Fruit fly (Drosophila melanogaster) whole organism, embryonic: ENCODE measurements around the gene His3.3A.

Source experiments
- B-H2 ChIP-seq: fragments of 200-800 bp; sonication (Bioruptor generic); optimal IDR thresholded peaks from 2 replicates; lab custom pipeline; 2018; ENCODE audit warnings: missing biosample characterization, mild to moderate bottlenecking, missing genetic modification characterization
- CG10979 ChIP-seq: fragments of 200-800 bp; sonication (Bioruptor generic); optimal IDR thresholded peaks from 2 replicates; lab custom pipeline; 2018; ENCODE audit warnings: missing biosample characterization, mild to moderate bottlenecking, missing genetic modification characterization, moderate library complexity
- CG11560 ChIP-seq: fragments of 200-800 bp; sonication (Bioruptor generic); IDR thresholded peaks from 3 replicates; pipeline ENCODE4 v1.3.6; 2022; ENCODE audit warnings: missing biosample characterization, missing genetic modification characterization
- CG11723 ChIP-seq: fragments of 200-800 bp; sonication (Bioruptor generic); optimal IDR thresholded peaks from 2 replicates; lab custom pipeline; 2017; ENCODE audit warnings: missing biosample characterization, mild to moderate bottlenecking, missing genetic modification characterization
- CG12744 ChIP-seq: fragments of 200-800 bp; sonication (Bioruptor generic); optimal IDR thresholded peaks from 2 replicates; lab custom pipeline; 2016; ENCODE audit warnings: missing biosample characterization, missing genetic modification characterization
- CG12769 ChIP-seq: fragments of 200-800 bp; sonication (Bioruptor generic); optimal IDR thresholded peaks from 2 replicates; lab custom pipeline; 2019; ENCODE audit warnings: missing biosample characterization, mild to moderate bottlenecking, missing genetic modification characterization, moderate library complexity
- CG13624 ChIP-seq: fragments of 200-800 bp; sonication (Bioruptor generic); optimal IDR thresholded peaks from 2 replicates; lab custom pipeline; 2016; ENCODE audit warnings: missing biosample characterization, missing genetic modification characterization
- CG14441 ChIP-seq: fragments of 200-800 bp; sonication (Bioruptor generic); IDR thresholded peaks from 2 replicates; pipeline ENCODE4 v1.3.6; 2022; ENCODE audit warnings: missing biosample characterization, missing genetic modification characterization
- CG16813 ChIP-seq: fragments of 200-800 bp; sonication (Bioruptor generic); IDR thresholded peaks from 3 replicates; pipeline ENCODE4 v1.3.6; 2022; ENCODE audit warnings: missing biosample characterization, missing genetic modification characterization; ENCODE audit not compliant: partially characterized antibody
- CG17568 ChIP-seq: fragments of 200-800 bp; sonication (Bioruptor generic); optimal IDR thresholded peaks from 2 replicates; lab custom pipeline; 2018; ENCODE audit warnings: missing biosample characterization, mild to moderate bottlenecking, missing genetic modification characterization, moderate library complexity
- CG17912 ChIP-seq: fragments of 200-800 bp; sonication (Bioruptor generic); optimal IDR thresholded peaks from 2 replicates; lab custom pipeline; 2018; ENCODE audit warnings: missing biosample characterization, mild to moderate bottlenecking, missing genetic modification characterization
- CG2202 ChIP-seq: fragments of 200-800 bp; sonication (Bioruptor generic); optimal IDR thresholded peaks from 2 replicates; lab custom pipeline; 2018; ENCODE audit warnings: missing biosample characterization, mild to moderate bottlenecking, missing genetic modification characterization
- CG2712 ChIP-seq: fragments of 200-800 bp; optimal IDR thresholded peaks from 3 replicates; lab custom pipeline; 2019; ENCODE audit warnings: missing biosample characterization, mild to moderate bottlenecking, missing genetic modification characterization, moderate library complexity
- CG2875 ChIP-seq: fragments of 200-800 bp; sonication (Bioruptor generic); optimal IDR thresholded peaks from 2 replicates; lab custom pipeline; 2017; ENCODE audit warnings: missing biosample characterization, mild to moderate bottlenecking, missing genetic modification characterization, missing genetic modification reagents
- CG30403 ChIP-seq: fragments of 200-800 bp; sonication (Bioruptor generic); optimal IDR thresholded peaks from 3 replicates; lab custom pipeline; 2016; ENCODE audit warnings: missing biosample characterization, missing genetic modification characterization
- CG4404 ChIP-seq: fragments of 200-800 bp; sonication (Bioruptor generic); IDR thresholded peaks from 2 replicates; pipeline ENCODE4 v1.3.6; 2022; ENCODE audit warnings: missing biosample characterization, missing genetic modification characterization
- CG8359 ChIP-seq: fragments of 200-800 bp; sonication (Bioruptor generic); optimal IDR thresholded peaks from 2 replicates; lab custom pipeline; 2017; ENCODE audit warnings: missing biosample characterization, mild to moderate bottlenecking, missing genetic modification characterization, borderline replicate concordance
- CG8924 ChIP-seq: fragments of 200-800 bp; optimal IDR thresholded peaks from 3 replicates; lab custom pipeline; 2019; ENCODE audit warnings: missing biosample characterization, mild to moderate bottlenecking, missing genetic modification characterization, moderate library complexity
- CG8944 ChIP-seq: fragments of 200-800 bp; sonication (Bioruptor generic); optimal IDR thresholded peaks from 3 replicates; lab custom pipeline; 2016; ENCODE audit warnings: missing biosample characterization, missing genetic modification characterization
- CG9609 ChIP-seq: fragments of 200-800 bp; sonication (Bioruptor generic); optimal IDR thresholded peaks from 3 replicates; lab custom pipeline; 2016; ENCODE audit warnings: missing biosample characterization, missing genetic modification characterization
- CG9797 ChIP-seq: fragments of 200-800 bp; sonication (Bioruptor generic); optimal IDR thresholded peaks from 3 replicates; lab custom pipeline; 2018; ENCODE audit warnings: missing biosample characterization, mild to moderate bottlenecking, missing genetic modification characterization
- Camta ChIP-seq: fragments of 200-800 bp; sonication (Bioruptor generic); optimal IDR thresholded peaks from 2 replicates; lab custom pipeline; 2016; ENCODE audit warnings: missing biosample characterization, missing genetic modification characterization
- Chrac-16 ChIP-seq: fragments of 200-800 bp; sonication (Bioruptor generic); optimal IDR thresholded peaks from 3 replicates; lab custom pipeline; 2016; ENCODE audit warnings: missing biosample characterization, missing genetic modification characterization
- Dfd ChIP-seq, 2 experiments: fragments of >200 bp; optimal IDR thresholded peaks; 2 replicates each; lab custom pipeline; 2017; ENCODE audit warnings: missing biosample characterization in 2 of 2, missing genetic modification characterization in 2 of 2
- ERR ChIP-seq: fragments of 200-800 bp; sonication (Bioruptor generic); optimal IDR thresholded peaks from 2 replicates; lab custom pipeline; 2016; ENCODE audit warnings: missing biosample characterization, missing genetic modification characterization
- Eip74EF ChIP-seq, 2 experiments: fragments of 200-800 bp in 1 of 2; fragments of >200 bp in 1 of 2; sonication (Bioruptor generic) in 1 of 2; optimal IDR thresholded peaks; 2 replicates each; lab custom pipeline; 2017 to 2019; ENCODE audit warnings: missing biosample characterization in 2 of 2, missing genetic modification characterization in 2 of 2, mild to moderate bottlenecking in 1 of 2, moderate library complexity in 1 of 2
- Fer2 ChIP-seq: fragments of 200-800 bp; sonication (Bioruptor generic); optimal IDR thresholded peaks from 2 replicates; lab custom pipeline; 2018; ENCODE audit warnings: missing biosample characterization, mild to moderate bottlenecking, missing genetic modification characterization, moderate library complexity
- HLH4C ChIP-seq: fragments of 200-800 bp; sonication (Bioruptor generic); IDR thresholded peaks from 3 replicates; pipeline ENCODE4 v1.3.6; 2022; ENCODE audit warnings: missing biosample characterization, missing genetic modification characterization; ENCODE audit not compliant: partially characterized antibody
- HmgD ChIP-seq: fragments of 200-800 bp; sonication (Bioruptor generic); optimal IDR thresholded peaks from 3 replicates; lab custom pipeline; 2016; ENCODE audit warnings: missing biosample characterization, missing genetic modification characterization
- Lpt ChIP-seq: fragments of >200 bp; optimal IDR thresholded peaks from 2 replicates; lab custom pipeline; 2018; ENCODE audit warnings: missing biosample characterization, missing genetic modification characterization
- Pdp1 ChIP-seq, 2 experiments: fragments of 200-800 bp; sonication (Bioruptor generic); optimal IDR thresholded peaks; 3 replicates each; lab custom pipeline; 2016; ENCODE audit warnings: missing biosample characterization in 2 of 2, missing genetic modification characterization in 2 of 2, mild to moderate bottlenecking in 1 of 2, moderate library complexity in 1 of 2
- Poxn ChIP-seq: fragments of 200-800 bp; sonication (Bioruptor generic); IDR thresholded peaks from 2 replicates; pipeline ENCODE4 v1.3.6; 2022; ENCODE audit warnings: missing biosample characterization, missing genetic modification characterization
- Ravus ChIP-seq: fragments of 200-800 bp; sonication (Bioruptor generic); IDR thresholded peaks from 2 replicates; pipeline ENCODE4 v1.3.6; 2022; ENCODE audit warnings: missing biosample characterization, missing genetic modification characterization
- Six4 ChIP-seq: fragments of 200-800 bp; sonication (Bioruptor generic); optimal IDR thresholded peaks from 2 replicates; lab custom pipeline; 2016; ENCODE audit warnings: missing biosample characterization, missing genetic modification characterization
- cad ChIP-seq: fragments of >200 bp; optimal IDR thresholded peaks from 2 replicates; lab custom pipeline; 2017; ENCODE audit warnings: missing biosample characterization, missing genetic modification characterization
- cas ChIP-seq: fragments of 200-800 bp; sonication (Bioruptor generic); IDR thresholded peaks from 2 replicates; pipeline ENCODE4 v1.3.6; 2022; ENCODE audit warnings: missing biosample characterization, missing genetic modification characterization
- corto ChIP-seq: fragments of 200-800 bp; sonication (Bioruptor generic); optimal IDR thresholded peaks from 2 replicates; lab custom pipeline; 2016; ENCODE audit warnings: missing biosample characterization, mild to moderate bottlenecking, missing genetic modification characterization, moderate library complexity
- dmrt11E ChIP-seq: fragments of 200-800 bp; sonication (Bioruptor generic); optimal IDR thresholded peaks from 3 replicates; lab custom pipeline; 2018; ENCODE audit warnings: missing biosample characterization, mild to moderate bottlenecking, missing genetic modification characterization, moderate library complexity
- dysf ChIP-seq: fragments of 200-800 bp; sonication (Bioruptor generic); IDR thresholded peaks from 3 replicates; pipeline ENCODE4 v1.3.6; 2022; ENCODE audit warnings: missing biosample characterization, missing genetic modification characterization
- fru ChIP-seq: fragments of >200 bp; optimal IDR thresholded peaks from 2 replicates; lab custom pipeline; 2017
- gce ChIP-seq: fragments of 200-800 bp; sonication (Bioruptor generic); IDR thresholded peaks from 3 replicates; pipeline ENCODE4 v1.3.6; 2022; ENCODE audit warnings: missing biosample characterization, missing genetic modification characterization
- gsb-n ChIP-seq: fragments of 200-800 bp; sonication (Bioruptor generic); optimal IDR thresholded peaks from 3 replicates; lab custom pipeline; 2018; ENCODE audit warnings: missing biosample characterization, mild to moderate bottlenecking, missing genetic modification characterization
- h ChIP-seq: fragments of >200 bp; optimal IDR thresholded peaks from 2 replicates; lab custom pipeline; 2017
- peb ChIP-seq: fragments of 200-800 bp; sonication (Bioruptor generic); IDR thresholded peaks from 2 replicates; pipeline ENCODE4 v1.3.6; 2022; ENCODE audit warnings: missing biosample characterization, missing genetic modification characterization
- pros ChIP-seq: fragments of 200-800 bp; sonication (Bioruptor generic); optimal IDR thresholded peaks from 3 replicates; lab custom pipeline; 2019; ENCODE audit warnings: missing biosample characterization, mild to moderate bottlenecking, missing genetic modification characterization, moderate library complexity
- ro ChIP-seq: fragments of 200-800 bp; sonication (Bioruptor generic); IDR thresholded peaks from 2 replicates; pipeline ENCODE4 v1.3.6; 2022; ENCODE audit warnings: missing biosample characterization, missing genetic modification characterization
- so ChIP-seq: fragments of 200-800 bp; sonication (Bioruptor generic); IDR thresholded peaks from 3 replicates; pipeline ENCODE4 v1.3.6; 2022; ENCODE audit warnings: missing biosample characterization, missing genetic modification characterization
- stc ChIP-seq: fragments of 200-800 bp; sonication (Bioruptor generic); IDR thresholded peaks from 2 replicates; pipeline ENCODE4 v1.3.6; 2022; ENCODE audit warnings: missing biosample characterization, missing genetic modification characterization
- tap ChIP-seq: fragments of 200-800 bp; optimal IDR thresholded peaks from 3 replicates; lab custom pipeline; 2019; ENCODE audit warnings: missing biosample characterization, mild to moderate bottlenecking, missing genetic modification characterization, moderate library complexity
- unpg ChIP-seq: fragments of 200-800 bp; sonication (Bioruptor generic); optimal IDR thresholded peaks from 3 replicates; lab custom pipeline; 2018; ENCODE audit warnings: missing biosample characterization, mild to moderate bottlenecking, missing genetic modification characterization, moderate library complexity
- vfl ChIP-seq: fragments of 200-800 bp; sonication (Bioruptor generic); optimal IDR thresholded peaks from 2 replicates; lab custom pipeline; 2016; ENCODE audit warnings: missing biosample characterization, missing genetic modification characterization

Gene His3.3A

DNA sequence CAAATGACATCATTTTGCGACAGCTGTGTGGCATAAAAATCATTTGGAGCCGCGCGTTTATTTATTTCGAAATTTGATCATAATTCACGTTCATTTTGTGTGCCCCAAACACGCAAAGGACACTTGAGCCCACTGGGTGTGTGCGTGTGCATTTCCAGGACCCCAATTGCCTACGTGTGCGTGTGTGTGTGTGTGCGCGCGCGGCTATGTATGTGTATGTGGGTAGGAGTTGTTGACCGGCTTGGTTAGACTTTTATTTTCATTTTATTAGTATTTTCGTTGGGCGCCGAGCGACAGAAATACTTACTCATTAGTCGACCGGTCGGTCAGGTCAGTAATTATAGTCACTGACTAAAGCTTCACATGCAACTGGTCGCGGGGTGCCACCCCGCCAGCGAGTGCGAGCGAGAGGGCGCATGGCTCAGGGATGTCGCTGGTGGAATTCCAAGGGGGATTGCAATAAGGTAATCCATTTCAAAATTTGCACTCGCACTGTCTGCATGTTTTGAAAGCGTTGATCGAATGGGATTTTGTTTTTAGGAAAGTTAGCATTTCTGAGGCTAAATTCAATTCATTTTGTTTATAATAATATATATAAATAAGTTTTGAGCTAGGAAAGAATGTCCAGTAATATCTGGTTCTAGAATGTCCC is 11.2 kb upstream of the His3.3A start (continued):
- TF ChIP-seq Fer2 (no peak), CG11723 (GFP tag; lab: Kevin White, UChicago) (no peak), CG13624 (GFP tag; lab: Kevin White, UChicago) (no peak), CG12769 (peak; percentile 8), stc (GFP tag; lab: Robert Waterston, UW) (peak; percentile 60), gce (GFP tag; lab: Robert Waterston, UW) (no peak), Six4 (GFP tag; lab: Kevin White, UChicago) (no peak), pros (no peak), CG14441 (GFP tag; lab: Robert Waterston, UW) (peak; percentile 55), fru (lab: Kevin White, UChicago) (no peak), CG16813 (GFP tag; lab: Robert Waterston, UW) (no peak), Lpt (GFP tag; lab: Kevin White, UChicago) (no peak), dysf (peak; percentile 62; the same call in 2 of the 3 replicates), B-H2 (no peak), unpg (GFP tag; lab: Kevin White, UChicago) (peak; percentile 31), CG2202 (tag; lab: Kevin White, UChicago) (no peak), vfl (GFP tag; lab: Kevin White, UChicago) (no peak), peb (no peak), CG8944 (peak; percentile 30), CG11560 (tag; lab: Robert Waterston, UW) (no peak), Ravus (no peak), cas (GFP tag; lab: Robert Waterston, UW) (no peak), Camta (GFP tag; lab: Kevin White, UChicago) (no peak), CG2712 (tag; lab: Kevin White, UChicago) (peak; percentile 40), h (lab: Kevin White, UChicago) (no peak), CG9609 (GFP tag; lab: Kevin White, UChicago) (no peak), Chrac-16 (GFP tag; lab: Kevin White, UChicago) (peak; percentile 22), CG17568 (GFP tag; lab: Kevin White, UChicago) (no peak), CG30403 (GFP tag; lab: Kevin White, UChicago) (peak; percentile 48), ERR (GFP tag; lab: Kevin White, UChicago) (no peak), Dfd (GFP tag; optimal IDR thresholded peaks at IDR 0.05; lab: Kevin White, UChicago) (no peak), HLH4C (no peak), CG12744 (GFP tag; lab: Kevin White, UChicago) (no peak), tap (tag; lab: Kevin White, UChicago) (no peak), Poxn (GFP tag; lab: Robert Waterston, UW) (no peak), gsb-n (tag; lab: Kevin White, UChicago) (peak; percentile 20), ro (GFP tag; lab: Robert Waterston, UW) (no peak), CG2875 (GFP tag; lab: Kevin White, UChicago) (no peak), CG8359 (GFP tag; lab: Kevin White, UChicago) (no peak), CG8924 (tag; lab: Kevin White, UChicago) (peak; percentile 4), dmrt11E (tag; lab: Kevin White, UChicago) (no peak), HmgD (GFP tag; lab: Kevin White, UChicago) (no peak), cad (GFP tag; lab: Kevin White, UChicago) (no peak), CG9797 (GFP tag; lab: Kevin White, UChicago) (no peak), CG4404 (GFP tag; lab: Robert Waterston, UW) (no peak; the same call in 1 of the 2 replicates), CG10979 (tag; lab: Kevin White, UChicago) (peak; percentile 25), CG17912 (GFP tag; lab: Kevin White, UChicago) (no peak), Eip74EF (GFP tag; optimal IDR thresholded peaks at IDR 0.05; lab: Kevin White, UChicago) (no peak), corto (GFP tag; lab: Kevin White, UChicago) (peak; percentile 25), Pdp1 (GFP tag; optimal IDR thresholded peaks at IDR 0.05; lab: Kevin White, UChicago) (peak in 1 of 2 experiments; percentile 32), so (GFP tag; lab: Robert Waterston, UW) (0 out of 3 replicates have a peak, but pooled peaks have one; percentile 8)
